Worm (Caenorhabditis elegans): Measurements from ENCODE around the gene W03A5.2.

DNA sequence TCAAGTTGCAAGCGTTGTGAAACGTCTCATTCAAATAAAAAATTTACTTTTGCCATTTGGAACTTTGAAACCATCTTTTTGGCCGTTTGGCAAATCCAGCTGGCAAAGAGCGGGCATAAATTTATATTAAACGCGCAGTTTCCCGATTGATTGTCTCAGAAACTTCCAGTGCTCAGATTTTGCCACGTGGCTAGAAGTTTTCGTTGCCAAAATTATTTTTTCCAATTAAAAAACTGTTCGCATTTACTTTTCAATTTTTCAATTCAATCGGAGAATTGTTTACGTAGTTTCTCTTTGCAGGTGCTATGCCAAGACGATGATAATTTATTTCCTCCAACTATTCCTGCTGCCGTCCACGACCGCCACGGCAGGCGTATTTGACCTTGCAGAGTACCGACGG, 47.5 kb downstream of the W03A5.2 start, which contains the start of gene F48E8.4:
- TF ChIP-seq egl-27 (tag; optimal IDR thresholded peaks at IDR 0.05) = no peak
- no peak for TF ChIP-seq lin-15B (tag; optimal IDR thresholded peaks at IDR 0.05)
- TF ChIP-seq lsy-2 (tag; optimal IDR thresholded peaks at IDR 0.05) = no peak
- TF ChIP-seq aha-1 (tag) = peak; percentile 31
- TF ChIP-seq lin-39 (tag; optimal IDR thresholded peaks at IDR 0.05) = no peak
- no peak for TF ChIP-seq nhr-25 (tag; optimal IDR thresholded peaks at IDR 0.05; ENCODE audit: borderline replicate concordance, insufficient read depth)
- TF ChIP-seq mep-1 (tag; optimal IDR thresholded peaks at IDR 0.05) = no peak
- TF ChIP-seq nhr-237 (tag; optimal IDR thresholded peaks at IDR 0.05) = no peak
